Worm (Caenorhabditis elegans): ENCODE results near the gene C08B6.18.

C08B6.18 gene

ce11 chrV:10158528-10158927 lies 24.6 kb upstream of the C08B6.18 start, which contains the start of gene srsx-30:
srsx-30 (plus strand) TSS chrV:10158828.
- TF ChIP-seq ref-1 (GFP tag; conservative IDR thresholded peaks at IDR 0.05) (no peak), klf-2 (GFP tag; conservative IDR thresholded peaks at IDR 0.05) (no peak), tab-1 (GFP tag; IDR thresholded peaks at IDR 0.05) (no peak), T22C8.4 (GFP tag; IDR thresholded peaks at IDR 0.05) (no peak), med-1 (GFP tag; optimal IDR thresholded peaks at IDR 0.05; ENCODE audit: insufficient read depth) (no peak)

ce11 chrV:10154698-10155097 lies 20.8 kb upstream of the C08B6.18 start, which contains the start of gene srsx-29:
srsx-29 (plus strand) TSS chrV:10154998.
- no peak for TF ChIP-seq tab-1 (GFP tag; IDR thresholded peaks at IDR 0.05)
- TF ChIP-seq ref-1 (GFP tag; conservative IDR thresholded peaks at IDR 0.05): no peak
- TF ChIP-seq med-1 (GFP tag; optimal IDR thresholded peaks at IDR 0.05; ENCODE audit: insufficient read depth): no peak
- no peak for TF ChIP-seq cog-1 (tag; optimal IDR thresholded peaks at IDR 0.05)
- no peak for TF ChIP-seq ztf-23 (GFP tag; IDR thresholded peaks at IDR 0.05)
- no peak for TF ChIP-seq ztf-29 (GFP tag; IDR thresholded peaks at IDR 0.05)
- TF ChIP-seq klf-2 (GFP tag; conservative IDR thresholded peaks at IDR 0.05): no peak
- TF ChIP-seq T22C8.4 (GFP tag; IDR thresholded peaks at IDR 0.05): no peak

- TF ChIP-seq T22C8.4 (GFP tag; IDR thresholded peaks at IDR 0.05): no peak
- TF ChIP-seq cog-1 (tag; optimal IDR thresholded peaks at IDR 0.05): no peak
- TF ChIP-seq flt-1 (GFP tag; IDR thresholded peaks at IDR 0.05): no peak
- no peak for TF ChIP-seq tab-1 (GFP tag; IDR thresholded peaks at IDR 0.05)
- TF ChIP-seq ztf-29 (GFP tag; IDR thresholded peaks at IDR 0.05): no peak
- TF ChIP-seq klf-2 (GFP tag; conservative IDR thresholded peaks at IDR 0.05): no peak
Measured at ce11 chrV:10153076-10153475, 19.1 kb upstream of the C08B6.18 start.

- TF ChIP-seq med-1 (GFP tag; optimal IDR thresholded peaks at IDR 0.05; ENCODE audit: insufficient read depth): no peak
- TF ChIP-seq klf-2 (GFP tag; conservative IDR thresholded peaks at IDR 0.05): no peak
- no peak for TF ChIP-seq ztf-29 (GFP tag; IDR thresholded peaks at IDR 0.05)
- TF ChIP-seq ref-1 (GFP tag; conservative IDR thresholded peaks at IDR 0.05): no peak
Measured at ce11 chrV:10152278-10152677, 18.4 kb upstream of the C08B6.18 start, which contains the start of gene srsx-28. srsx-28 (plus strand) TSS chrV:10152578.

ce11 chrV:10149728-10150127 lies 15.8 kb upstream of the C08B6.18 start, which contains the start of gene srsx-27:
srsx-27 (plus strand) TSS chrV:10150028.
- no peak for TF ChIP-seq T22C8.4 (GFP tag; IDR thresholded peaks at IDR 0.05)
- no peak for TF ChIP-seq cog-1 (tag; optimal IDR thresholded peaks at IDR 0.05)
- no peak for TF ChIP-seq tab-1 (GFP tag; IDR thresholded peaks at IDR 0.05)
- TF ChIP-seq flt-1 (GFP tag; IDR thresholded peaks at IDR 0.05): no peak
- TF ChIP-seq ref-1 (GFP tag; conservative IDR thresholded peaks at IDR 0.05): no peak
- TF ChIP-seq ztf-29 (GFP tag; IDR thresholded peaks at IDR 0.05): no peak
- TF ChIP-seq med-1 (GFP tag; optimal IDR thresholded peaks at IDR 0.05; ENCODE audit: insufficient read depth): no peak
- TF ChIP-seq ztf-23 (GFP tag; IDR thresholded peaks at IDR 0.05): no peak
- no peak for TF ChIP-seq klf-2 (GFP tag; conservative IDR thresholded peaks at IDR 0.05)

- no peak for TF ChIP-seq T22C8.4 (GFP tag; IDR thresholded peaks at IDR 0.05)
- TF ChIP-seq klf-2 (GFP tag; conservative IDR thresholded peaks at IDR 0.05): no peak
- TF ChIP-seq ref-1 (GFP tag; conservative IDR thresholded peaks at IDR 0.05): no peak
- TF ChIP-seq ztf-29 (GFP tag; IDR thresholded peaks at IDR 0.05): no peak
Measured at ce11 chrV:10148352-10148751, 14.4 kb upstream of the C08B6.18 start, which contains the start of gene srsx-26. srsx-26 (plus strand) TSS chrV:10148652.

DNA sequence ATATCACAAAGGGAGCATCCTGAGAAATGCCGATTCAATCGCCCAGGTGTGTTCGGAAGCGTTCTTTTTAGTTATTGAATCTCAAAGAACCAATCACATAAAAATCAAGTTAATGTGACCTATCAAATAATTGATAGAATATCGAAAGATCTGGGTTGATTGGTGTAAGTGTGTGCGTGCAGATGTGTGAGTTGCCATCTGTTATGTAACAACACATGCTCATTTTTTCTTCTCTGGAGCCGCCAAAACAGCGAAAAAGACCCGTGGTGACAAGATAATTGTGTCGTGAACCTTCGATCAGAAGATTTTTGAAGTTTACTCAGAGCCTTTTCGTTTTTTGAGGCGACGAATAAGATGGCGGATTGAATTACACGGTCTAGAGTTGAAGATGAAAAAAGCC lies 12.9 kb upstream of the C08B6.18 start:
- TF ChIP-seq ztf-23 (GFP tag; IDR thresholded peaks at IDR 0.05): no peak
- TF ChIP-seq med-1 (GFP tag; optimal IDR thresholded peaks at IDR 0.05; ENCODE audit: insufficient read depth): no peak
- no peak for TF ChIP-seq tab-1 (GFP tag; IDR thresholded peaks at IDR 0.05)

- TF ChIP-seq ztf-23 (GFP tag; IDR thresholded peaks at IDR 0.05) (no peak), ztf-29 (GFP tag; IDR thresholded peaks at IDR 0.05) (no peak), klf-2 (GFP tag; conservative IDR thresholded peaks at IDR 0.05) (no peak), cog-1 (tag; optimal IDR thresholded peaks at IDR 0.05) (no peak), ref-1 (GFP tag; conservative IDR thresholded peaks at IDR 0.05) (no peak), med-1 (GFP tag; optimal IDR thresholded peaks at IDR 0.05; ENCODE audit: insufficient read depth) (no peak), T22C8.4 (GFP tag; IDR thresholded peaks at IDR 0.05) (no peak), flt-1 (GFP tag; IDR thresholded peaks at IDR 0.05) (no peak), tab-1 (GFP tag; IDR thresholded peaks at IDR 0.05) (no peak)
Measured at ce11 chrV:10145653-10146052, 11.7 kb upstream of the C08B6.18 start, which contains the start of gene C51E3.9. C51E3.9 (plus strand) TSS chrV:10145953.

ce11 chrV:10133277-10133676 lies 650 bp downstream of the C08B6.18 start:
- TF ChIP-seq flt-1 (GFP tag; IDR thresholded peaks at IDR 0.05): no peak
- TF ChIP-seq tab-1 (GFP tag; IDR thresholded peaks at IDR 0.05): no peak
- no peak for TF ChIP-seq ztf-29 (GFP tag; IDR thresholded peaks at IDR 0.05)
- no peak for TF ChIP-seq klf-2 (GFP tag; conservative IDR thresholded peaks at IDR 0.05)
- TF ChIP-seq ztf-23 (GFP tag; IDR thresholded peaks at IDR 0.05): no peak
- TF ChIP-seq ref-1 (GFP tag; conservative IDR thresholded peaks at IDR 0.05): no peak
- no peak for TF ChIP-seq med-1 (GFP tag; optimal IDR thresholded peaks at IDR 0.05; ENCODE audit: insufficient read depth)
- TF ChIP-seq cog-1 (tag; optimal IDR thresholded peaks at IDR 0.05): no peak
- no peak for TF ChIP-seq T22C8.4 (GFP tag; IDR thresholded peaks at IDR 0.05)

DNA sequence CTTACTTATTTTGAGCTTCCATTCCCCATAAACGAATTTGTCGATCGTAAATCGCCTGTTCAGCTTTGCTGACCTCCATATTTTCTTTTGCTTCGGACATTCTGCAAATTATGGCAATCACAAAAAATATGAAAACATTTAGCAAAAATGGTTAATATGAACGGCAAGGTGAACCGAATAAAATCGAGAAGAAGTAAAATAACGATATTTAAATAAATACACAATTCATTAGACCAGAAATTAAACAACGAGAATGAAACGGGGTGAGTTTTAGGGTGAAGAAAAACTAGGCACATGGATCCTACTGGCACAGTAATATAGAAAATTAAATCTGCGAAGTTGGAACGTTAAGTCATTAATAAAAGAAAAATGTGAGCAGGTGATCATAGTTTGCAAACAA lies 3.7 kb downstream of the C08B6.18 start, which contains the start of gene aos-1:
Gene aos-1 (minus strand): TSS at position 101 of the 400 bp plus-strand sequence.
- TF ChIP-seq tab-1 (GFP tag; IDR thresholded peaks at IDR 0.05): no peak
